Worm (Caenorhabditis elegans): ENCODE results near the gene F44E5.5.

ce11 chrII:11790458-11790857, 31.0 kb downstream of the F44E5.5 start, which contains the start of gene F43G6.4:
- TF ChIP-seq hnd-1 (tag; optimal IDR thresholded peaks at IDR 0.05): no peak
- TF ChIP-seq hmg-4 (GFP tag; optimal IDR thresholded peaks at IDR 0.05): no peak
- no peak for TF ChIP-seq tbx-37 (GFP tag; conservative IDR thresholded peaks at IDR 0.05)
- TF ChIP-seq ama-1 (optimal IDR thresholded peaks at IDR 0.05): no peak
- no peak for TF ChIP-seq aly-1 (tag; optimal IDR thresholded peaks at IDR 0.05)
- TF ChIP-seq hmbx-1 (tag; optimal IDR thresholded peaks at IDR 0.05): no peak
- no peak for TF ChIP-seq pes-1 (GFP tag; IDR thresholded peaks at IDR 0.05)
- no peak for TF ChIP-seq flt-1 (GFP tag; IDR thresholded peaks at IDR 0.05)
